Fruit fly (Drosophila melanogaster) whole organism, embryonic: Measurements from ENCODE around the gene CG8117.

Experiments used
- Aef1 ChIP-seq: fragments of 200-800 bp; sonication (Bioruptor generic); IDR thresholded peaks from 3 replicates; pipeline ENCODE4 v1.3.6; 2022; ENCODE audit warnings: missing biosample characterization, missing genetic modification characterization
- B-H2 ChIP-seq: fragments of 200-800 bp; sonication (Bioruptor generic); optimal IDR thresholded peaks from 2 replicates; lab custom pipeline; 2018; ENCODE audit warnings: missing biosample characterization, mild to moderate bottlenecking, missing genetic modification characterization
- Bgb ChIP-seq: fragments of 200-800 bp; sonication (Bioruptor generic); IDR thresholded peaks from 2 replicates; pipeline ENCODE4 v1.3.6; 2022; ENCODE audit warnings: missing biosample characterization, missing genetic modification characterization; ENCODE audit not compliant: partially characterized antibody
- Blimp-1 ChIP-seq: fragments of 200-800 bp; sonication (Bioruptor generic); optimal IDR thresholded peaks from 3 replicates; lab custom pipeline; 2018; ENCODE audit warnings: missing biosample characterization, missing genetic modification characterization, mild to moderate bottlenecking, moderate library complexity, missing genetic modification reagents
- CG11504 ChIP-seq: fragments of 200-800 bp; sonication (Bioruptor generic); optimal IDR thresholded peaks from 3 replicates; lab custom pipeline; 2019; ENCODE audit warnings: missing biosample characterization, mild to moderate bottlenecking, missing genetic modification characterization, moderate library complexity
- CG14014 ChIP-seq: fragments of 200-800 bp; sonication (Bioruptor generic); IDR thresholded peaks from 2 replicates; pipeline ENCODE4 v1.3.6; 2022; ENCODE audit warnings: missing biosample characterization, missing genetic modification characterization
- CG14965 ChIP-seq: fragments of 200-800 bp; sonication (Bioruptor generic); optimal IDR thresholded peaks from 2 replicates; lab custom pipeline; 2016; ENCODE audit warnings: missing biosample characterization, missing genetic modification characterization, borderline replicate concordance
- CG15514 ChIP-seq: fragments of 200-800 bp; sonication (Bioruptor generic); optimal IDR thresholded peaks from 3 replicates; lab custom pipeline; 2017; ENCODE audit warnings: missing biosample characterization, missing genetic modification characterization, mild to moderate bottlenecking, moderate library complexity, missing genetic modification reagents
- CG16779 ChIP-seq: fragments of 200-800 bp; sonication (Bioruptor generic); IDR thresholded peaks from 2 replicates; pipeline ENCODE4 v1.3.6; 2022; ENCODE audit warnings: missing biosample characterization, missing genetic modification characterization
- CG3163 ChIP-seq: fragments of 200-800 bp; sonication (Bioruptor generic); optimal IDR thresholded peaks from 3 replicates; lab custom pipeline; 2016; ENCODE audit warnings: missing biosample characterization, missing genetic modification characterization
- CG32532 ChIP-seq: fragments of 200-800 bp; sonication (Bioruptor generic); IDR thresholded peaks from 2 replicates; pipeline ENCODE4 v1.3.6; 2022; ENCODE audit warnings: missing biosample characterization, missing genetic modification characterization
- CG4404 ChIP-seq: fragments of 200-800 bp; sonication (Bioruptor generic); IDR thresholded peaks from 2 replicates; pipeline ENCODE4 v1.3.6; 2022; ENCODE audit warnings: missing biosample characterization, missing genetic modification characterization
- CG7745 ChIP-seq: fragments of 200-800 bp; sonication (Bioruptor generic); optimal IDR thresholded peaks from 2 replicates; lab custom pipeline; 2018; ENCODE audit warnings: missing biosample characterization, mild to moderate bottlenecking, missing genetic modification characterization, moderate library complexity
- CG9437 ChIP-seq: fragments of 200-800 bp; sonication (Bioruptor generic); optimal IDR thresholded peaks from 2 replicates; lab custom pipeline; 2018; ENCODE audit warnings: missing biosample characterization, mild to moderate bottlenecking, missing genetic modification characterization
- CG9817 ChIP-seq: fragments of 200-800 bp; sonication (Bioruptor generic); optimal IDR thresholded peaks from 2 replicates; lab custom pipeline; 2018; ENCODE audit warnings: missing biosample characterization, mild to moderate bottlenecking, missing genetic modification characterization, moderate library complexity
- CG9932 ChIP-seq: fragments of 200-800 bp; sonication (Bioruptor generic); IDR thresholded peaks from 2 replicates; pipeline ENCODE4 v1.3.6; 2022; ENCODE audit warnings: missing biosample characterization, missing genetic modification characterization
- Camta ChIP-seq: fragments of 200-800 bp; sonication (Bioruptor generic); optimal IDR thresholded peaks from 2 replicates; lab custom pipeline; 2016; ENCODE audit warnings: missing biosample characterization, missing genetic modification characterization
- Dbx ChIP-seq: fragments of 200-800 bp; sonication (Bioruptor generic); IDR thresholded peaks from 3 replicates; pipeline ENCODE4 v1.3.6; 2022; ENCODE audit warnings: missing biosample characterization, missing genetic modification characterization
- Dll ChIP-seq: fragments of 200-800 bp; sonication (Bioruptor generic); IDR thresholded peaks from 4 replicates; pipeline ENCODE4 v1.3.6; 2022; ENCODE audit warnings: missing biosample characterization, missing genetic modification characterization; ENCODE audit not compliant: partially characterized antibody
- Doc2 ChIP-seq: fragments of 200-800 bp; sonication (Bioruptor generic); IDR thresholded peaks from 2 replicates; pipeline ENCODE4 v1.3.6; 2022; ENCODE audit warnings: missing biosample characterization, missing genetic modification characterization
- Dp ChIP-seq: fragments of 200-800 bp; sonication (Bioruptor generic); optimal IDR thresholded peaks from 2 replicates; lab custom pipeline; 2018; ENCODE audit warnings: missing biosample characterization, mild to moderate bottlenecking, missing genetic modification characterization, moderate library complexity
- Drgx ChIP-seq: fragments of 200-800 bp; sonication (Bioruptor generic); IDR thresholded peaks from 2 replicates; pipeline ENCODE4 v1.3.6; 2022; ENCODE audit warnings: missing biosample characterization, missing genetic modification characterization
- ERR ChIP-seq: fragments of 200-800 bp; sonication (Bioruptor generic); optimal IDR thresholded peaks from 2 replicates; lab custom pipeline; 2016; ENCODE audit warnings: missing biosample characterization, missing genetic modification characterization
- Hsf ChIP-seq: fragments of 200-800 bp; sonication (Bioruptor generic); optimal IDR thresholded peaks from 3 replicates; lab custom pipeline; 2016; ENCODE audit warnings: missing biosample characterization, missing genetic modification characterization
- Meics ChIP-seq: fragments of 200-800 bp; sonication (Bioruptor generic); optimal IDR thresholded peaks from 2 replicates; lab custom pipeline; 2017; ENCODE audit warnings: missing biosample characterization, mild to moderate bottlenecking, missing genetic modification characterization
- Nf-YA ChIP-seq: fragments of 200-800 bp; sonication (Bioruptor generic); IDR thresholded peaks from 2 replicates; pipeline ENCODE4 v1.3.6; 2022; ENCODE audit warnings: missing biosample characterization, missing genetic modification characterization
- PHDP ChIP-seq: fragments of 200-800 bp; sonication (Bioruptor generic); optimal IDR thresholded peaks from 3 replicates; lab custom pipeline; 2018; ENCODE audit warnings: missing biosample characterization, mild to moderate bottlenecking, missing genetic modification characterization, moderate library complexity
- Xrp1 ChIP-seq: fragments of 200-800 bp; sonication (Bioruptor generic); IDR thresholded peaks from 2 replicates; pipeline ENCODE4 v1.3.6; 2022; ENCODE audit warnings: missing biosample characterization, missing genetic modification characterization
- al ChIP-seq: fragments of 200-800 bp; sonication (Bioruptor generic); IDR thresholded peaks from 2 replicates; pipeline ENCODE4 v1.3.6; 2022; ENCODE audit warnings: missing biosample characterization, missing genetic modification characterization
- ara ChIP-seq: fragments of 200-800 bp; sonication (Bioruptor generic); IDR thresholded peaks from 2 replicates; pipeline ENCODE4 v1.3.6; 2022; ENCODE audit warnings: missing biosample characterization, missing genetic modification characterization
- bbx ChIP-seq: fragments of 200-800 bp; sonication (Bioruptor generic); IDR thresholded peaks from 2 replicates; pipeline ENCODE4 v1.3.6; 2022; ENCODE audit warnings: missing biosample characterization, missing genetic modification characterization; ENCODE audit not compliant: partially characterized antibody
- bsh ChIP-seq, 2 experiments: fragments of 200-800 bp; sonication (Bioruptor generic); optimal IDR thresholded peaks; 2 replicates each; lab custom pipeline; 2017 to 2018; ENCODE audit warnings: mild to moderate bottlenecking in 2 of 2, missing biosample characterization in 2 of 2, missing genetic modification characterization in 2 of 2, moderate library complexity in 1 of 2
- chm ChIP-seq: fragments of 200-800 bp; sonication (Bioruptor generic); IDR thresholded peaks from 2 replicates; pipeline ENCODE4 v1.3.6; 2022; ENCODE audit warnings: missing biosample characterization, missing genetic modification characterization
- ci ChIP-seq: fragments of 200-800 bp; sonication (Bioruptor generic); IDR thresholded peaks from 3 replicates; pipeline ENCODE4 v1.3.6; 2022; ENCODE audit warnings: missing biosample characterization, missing genetic modification characterization
- gcm ChIP-seq: fragments of 200-800 bp; sonication (Bioruptor generic); optimal IDR thresholded peaks from 2 replicates; lab custom pipeline; 2019; ENCODE audit warnings: missing biosample characterization, mild to moderate bottlenecking, missing genetic modification characterization, moderate library complexity
- gro ChIP-seq: fragments of 200-800 bp; sonication (Bioruptor generic); optimal IDR thresholded peaks from 2 replicates; lab custom pipeline; 2016; ENCODE audit warnings: missing biosample characterization, missing genetic modification characterization
- gsb ChIP-seq: fragments of 200-800 bp; sonication (Bioruptor generic); IDR thresholded peaks from 2 replicates; pipeline ENCODE4 v1.3.6; 2022; ENCODE audit warnings: missing biosample characterization, missing genetic modification characterization
- her ChIP-seq: fragments of 200-800 bp; sonication (Bioruptor generic); optimal IDR thresholded peaks from 2 replicates; lab custom pipeline; 2016; ENCODE audit warnings: missing biosample characterization, missing genetic modification characterization
- lilli ChIP-seq: fragments of 200-800 bp; sonication (Bioruptor generic); optimal IDR thresholded peaks from 3 replicates; lab custom pipeline; 2016; ENCODE audit warnings: missing biosample characterization, missing genetic modification characterization
- mld ChIP-seq: fragments of 200-800 bp; sonication (Bioruptor generic); IDR thresholded peaks from 3 replicates; pipeline ENCODE4 v1.3.6; 2022; ENCODE audit warnings: missing biosample characterization, missing genetic modification characterization; ENCODE audit not compliant: partially characterized antibody
- nerfin-2 ChIP-seq: fragments of 200-800 bp; sonication (Bioruptor generic); IDR thresholded peaks from 2 replicates; pipeline ENCODE4 v1.3.6; 2022; ENCODE audit warnings: missing biosample characterization, missing genetic modification characterization; ENCODE audit not compliant: partially characterized antibody
- nmo ChIP-seq: fragments of 200-800 bp; sonication (Bioruptor generic); optimal IDR thresholded peaks from 2 replicates; lab custom pipeline; 2018; ENCODE audit warnings: missing biosample characterization, mild to moderate bottlenecking, missing genetic modification characterization, moderate library complexity
- pfk ChIP-seq: fragments of 200-800 bp; sonication (Bioruptor generic); optimal IDR thresholded peaks from 2 replicates; lab custom pipeline; 2018; ENCODE audit warnings: missing biosample characterization, mild to moderate bottlenecking, missing genetic modification characterization, moderate library complexity
- prd ChIP-seq, 3 experiments: fragments of >200 bp in 2 of 3; fragments of 200-800 bp in 1 of 3; sonication (Bioruptor generic) in 1 of 3; optimal IDR thresholded peaks in 2 of 3; IDR thresholded peaks in 1 of 3; 2 replicates in 2 of 3; 3 replicates in 1 of 3; pipeline versions ENCODE4 v1.3.6 to Lab custom; 2017 to 2022; ENCODE audit warnings: missing biosample characterization in 1 of 3, missing genetic modification characterization in 1 of 3
- sens ChIP-seq: fragments of 200-800 bp; sonication (Bioruptor generic); peaks from one replicate; lab custom pipeline; 2016; ENCODE audit warnings: missing biosample characterization, missing genetic modification characterization
- sim ChIP-seq: fragments of 200-800 bp; sonication (Bioruptor generic); IDR thresholded peaks from 2 replicates; pipeline ENCODE4 v1.3.6; 2022; ENCODE audit warnings: missing biosample characterization, missing genetic modification characterization
- sob ChIP-seq: fragments of 200-800 bp; sonication (Bioruptor generic); IDR thresholded peaks from 2 replicates; pipeline ENCODE4 v1.3.6; 2022; ENCODE audit warnings: missing biosample characterization, missing genetic modification characterization
- tgo ChIP-seq: fragments of 200-800 bp; sonication (Bioruptor generic); IDR thresholded peaks from 3 replicates; pipeline ENCODE4 v1.3.6; 2022; ENCODE audit warnings: missing biosample characterization, missing genetic modification characterization
- yki ChIP-seq: fragments of >200 bp; optimal IDR thresholded peaks from 3 replicates; lab custom pipeline; 2018

CG8117 gene

DNA sequence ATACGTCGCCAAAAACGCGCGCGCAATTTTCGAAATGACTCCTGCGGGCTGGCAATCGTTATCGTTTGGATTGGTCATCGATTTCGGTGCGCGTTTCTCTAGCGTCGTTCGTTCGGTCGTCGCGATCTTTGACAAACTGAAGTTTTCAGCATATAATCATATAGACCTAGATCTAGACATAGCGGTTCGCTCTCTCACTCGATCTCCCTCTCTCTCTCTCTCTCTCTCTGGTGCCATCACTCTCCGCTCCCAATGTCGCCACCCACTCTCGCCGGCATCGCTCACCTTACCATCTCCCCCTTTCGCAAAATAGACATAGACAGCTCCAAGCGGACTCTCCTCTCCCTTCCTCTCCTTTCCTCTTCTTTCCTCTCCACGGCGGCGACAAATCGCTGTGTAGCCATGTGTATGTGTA is 10.7 kb upstream of the CG8117 start, which contains the start of gene sog (continued):
- TF ChIP-seq Dp (GFP tag; lab: Kevin White, UChicago) (peak; percentile 51), CG11504 (peak; percentile 69), Xrp1 (no peak), Dbx (GFP tag; lab: Robert Waterston, UW) (peak; percentile 42; the same call in 1 of the 3 replicates), PHDP (tag; lab: Kevin White, UChicago) (no peak), B-H2 (GFP tag; lab: Kevin White, UChicago) (peak; percentile 15), yki (lab: Kevin White, UChicago) (peak; percentile 71), CG14965 (GFP tag; lab: Kevin White, UChicago) (no peak), CG9932 (GFP tag; lab: Robert Waterston, UW) (peak; percentile 26; the same call in 1 of the 2 replicates), tgo (no peak), CG9437 (GFP tag; lab: Kevin White, UChicago) (peak; percentile 31), CG32532 (GFP tag; lab: Robert Waterston, UW) (peak; percentile 73), Bgb (0 out of 2 replicates have a peak, but pooled peaks have one; percentile 33), Camta (no peak), Dll (GFP tag; lab: Robert Waterston, UW) (peak; percentile 33; the same call in 2 of the 4 replicates), bbx (0 out of 2 replicates have a peak, but pooled peaks have one; percentile 17), CG4404 (GFP tag; lab: Robert Waterston, UW) (no peak), her (GFP tag; lab: Kevin White, UChicago) (peak; percentile 1)

DNA sequence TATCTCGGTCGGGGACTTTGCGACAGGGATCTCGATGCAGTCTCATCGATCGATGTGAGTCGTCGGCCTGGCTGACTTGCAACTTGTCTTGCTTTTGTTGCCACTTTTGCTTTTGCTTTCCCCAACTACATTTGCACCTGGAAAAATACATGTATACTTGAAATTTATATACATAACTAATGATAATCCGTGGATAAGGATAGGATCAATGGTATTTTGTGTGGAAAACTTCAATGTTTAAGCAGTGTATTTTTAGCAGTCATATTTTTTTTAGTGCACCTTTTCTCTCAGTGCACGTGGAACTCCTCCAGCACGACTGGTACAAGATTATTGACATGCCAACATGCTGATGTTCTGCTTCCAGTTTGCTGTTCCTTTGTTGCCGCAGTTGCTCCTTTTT is 5.0 kb upstream of the CG8117 start:
- TF ChIP-seq gsb (GFP tag; lab: Robert Waterston, UW) (no peak), CG16779 (GFP tag; lab: Robert Waterston, UW) (no peak), gro (GFP tag; lab: Kevin White, UChicago) (no peak), bsh (GFP tag; optimal IDR thresholded peaks at IDR 0.05; lab: Kevin White, UChicago) (peak in 1 of 2 experiments; percentile 40), mld (GFP tag; lab: Robert Waterston, UW) (no peak), Drgx (GFP tag; lab: Robert Waterston, UW) (peak; percentile 65), Aef1 (GFP tag; lab: Robert Waterston, UW) (no peak), sim (no peak), al (GFP tag; lab: Robert Waterston, UW) (no peak), pfk (no peak), sens (GFP tag; lab: Kevin White, UChicago) (peak; percentile 27), nmo (GFP tag; lab: Kevin White, UChicago) (no peak), ci (GFP tag; lab: Robert Waterston, UW) (no peak)
- TF ChIP-seq, all 482 proteins: peak for 3

DNA sequence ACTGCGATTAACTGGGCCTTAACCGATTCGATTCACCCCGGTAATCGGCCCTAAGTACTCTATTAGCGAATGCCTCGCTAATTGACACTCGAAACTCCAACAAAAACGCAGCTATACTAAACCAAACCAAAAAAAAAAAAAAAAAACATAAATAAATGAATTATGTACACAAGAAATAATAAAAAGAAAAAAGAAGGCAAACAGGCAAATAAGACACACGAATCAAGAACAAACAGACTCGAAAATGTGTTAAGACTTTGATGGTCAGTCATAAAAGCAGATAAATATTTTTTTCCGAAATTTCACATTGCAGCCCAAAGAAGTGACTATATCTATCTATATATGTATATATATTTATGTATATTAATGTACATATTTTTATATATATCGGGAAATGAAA is 4.1 kb upstream of the CG8117 start:
- no peak for TF ChIP-seq gcm (GFP tag; lab: Kevin White, UChicago)
- TF ChIP-seq prd (optimal IDR thresholded peaks at IDR 0.05; lab: Kevin White, UChicago) = no peak
- no peak for TF ChIP-seq prd (GFP tag; IDR thresholded peaks at IDR 0.05; lab: Robert Waterston, UW)
- peak; percentile 24 for TF ChIP-seq CG15514 (GFP tag; lab: Kevin White, UChicago)
- TF ChIP-seq Meics (GFP tag; lab: Kevin White, UChicago) = peak; percentile 15
- TF ChIP-seq sob (GFP tag; lab: Robert Waterston, UW) = 0 out of 2 replicates have a peak, but pooled peaks have one; percentile 21
- peak; percentile 27; the same call in 1 of the 2 replicates for TF ChIP-seq CG14014 (GFP tag; lab: Robert Waterston, UW)
- no peak for TF ChIP-seq CG3163 (GFP tag; lab: Kevin White, UChicago)
- no peak for TF ChIP-seq Drgx (GFP tag; lab: Robert Waterston, UW)
- TF ChIP-seq Doc2 (GFP tag; lab: Robert Waterston, UW) = no peak
- TF ChIP-seq Nf-YA = no peak
- TF ChIP-seq lilli (GFP tag; lab: Kevin White, UChicago) = no peak
- TF ChIP-seq nerfin-2 = no peak
- TF ChIP-seq mld (GFP tag; lab: Robert Waterston, UW) = no peak
- peak; percentile 14 for TF ChIP-seq Blimp-1 (GFP tag; lab: Kevin White, UChicago)
- no peak for TF ChIP-seq Hsf
- no peak for TF ChIP-seq ara
- no peak for TF ChIP-seq chm (GFP tag; lab: Robert Waterston, UW)
- TF ChIP-seq ERR = no peak
- TF ChIP-seq CG9817 = peak; percentile 3
- no peak for TF ChIP-seq CG7745
